Fruit fly (Drosophila melanogaster) whole organism, prepupa: ENCODE data around the gene RanBP3.

Experiments
- CG11294 ChIP-seq: fragments of 200-800 bp; sonication (Bioruptor generic); IDR thresholded peaks from 2 replicates; pipeline ENCODE4 v1.3.6; 2022; ENCODE audit warnings: missing biosample characterization, missing genetic modification characterization
- CG16779 ChIP-seq: fragments of 200-800 bp; sonication (Bioruptor generic); optimal IDR thresholded peaks from 3 replicates; lab custom pipeline; 2017; ENCODE audit warnings: missing biosample characterization, mild to moderate bottlenecking, missing genetic modification characterization
- CG3032 ChIP-seq: fragments of 200-800 bp; optimal IDR thresholded peaks from 2 replicates; lab custom pipeline; 2019; ENCODE audit warnings: missing biosample characterization, mild to moderate bottlenecking, missing genetic modification characterization, moderate library complexity
- CG6792 ChIP-seq: fragments of 200-800 bp; sonication (Bioruptor generic); optimal IDR thresholded peaks from 3 replicates; lab custom pipeline; 2016; ENCODE audit warnings: missing biosample characterization, missing genetic modification characterization
- CG8119 ChIP-seq: fragments of 200-800 bp; sonication (Bioruptor generic); IDR thresholded peaks from 3 replicates; pipeline ENCODE4 v1.3.6; 2022; ENCODE audit warnings: missing biosample characterization, missing genetic modification characterization
- Hr39 ChIP-seq: fragments of 200-800 bp; sonication (Bioruptor generic); optimal IDR thresholded peaks from 2 replicates; lab custom pipeline; 2016; ENCODE audit warnings: missing biosample characterization, missing genetic modification characterization
- Lpt ChIP-seq: fragments of 200-800 bp; sonication (Bioruptor generic); optimal IDR thresholded peaks from 3 replicates; lab custom pipeline; 2016; ENCODE audit warnings: missing biosample characterization, missing genetic modification characterization
- Met ChIP-seq: fragments of 200-800 bp; sonication (Bioruptor generic); optimal IDR thresholded peaks from 3 replicates; lab custom pipeline; 2016; ENCODE audit warnings: missing biosample characterization, missing genetic modification characterization
- OdsH ChIP-seq: fragments of 200-800 bp; sonication (Bioruptor generic); optimal IDR thresholded peaks from 3 replicates; lab custom pipeline; 2016; ENCODE audit warnings: missing biosample characterization, missing genetic modification characterization
- Sox102F ChIP-seq: fragments of 200-800 bp; sonication (Bioruptor generic); optimal IDR thresholded peaks from 2 replicates; lab custom pipeline; 2016; ENCODE audit warnings: missing biosample characterization, mild to moderate bottlenecking, missing genetic modification characterization
- Sox14 ChIP-seq: fragments of 200-800 bp; sonication (Bioruptor generic); optimal IDR thresholded peaks from 3 replicates; lab custom pipeline; 2016; ENCODE audit warnings: missing biosample characterization, missing genetic modification characterization
- pdm3 ChIP-seq: fragments of 200-800 bp; sonication (Bioruptor generic); optimal IDR thresholded peaks from 3 replicates; lab custom pipeline; 2016; ENCODE audit warnings: missing biosample characterization, missing genetic modification characterization

dm6 chr3R:23735648-23736047 lies 17.0 kb downstream of the RanBP3 start:
- no peak for TF ChIP-seq OdsH (GFP tag; lab: Kevin White, UChicago)
- TF ChIP-seq CG11294 (GFP tag; lab: Robert Waterston, UW), result no peak
- TF ChIP-seq Sox14, result no peak
- TF ChIP-seq CG6792, result no peak
- no peak for TF ChIP-seq CG8119 (GFP tag; lab: Robert Waterston, UW)
- no peak for TF ChIP-seq Lpt
- no peak for TF ChIP-seq Met (GFP tag; lab: Kevin White, UChicago)
- no peak for TF ChIP-seq CG3032 (tag; lab: Kevin White, UChicago)
- no peak for TF ChIP-seq pdm3 (GFP tag; lab: Kevin White, UChicago)
- no peak for TF ChIP-seq Hr39 (GFP tag; lab: Kevin White, UChicago)
- TF ChIP-seq Sox102F (GFP tag; lab: Kevin White, UChicago), result no peak
- no peak for TF ChIP-seq CG16779 (tag; lab: Kevin White, UChicago)
